Worm (Caenorhabditis elegans) whole organism, mixed stage, embryonic: ENCODE results near the gene B0348.10.

Experiments used
- M03D4.4 ChIP-seq: sonication (generic microtip); optimal IDR thresholded peaks from 2 replicates; lab custom pipeline; 2017; ENCODE audit warnings: mild to moderate bottlenecking, missing genetic modification characterization, missing compliant biosample characterization
- bed-3 ChIP-seq: fragments of 200-800 bp; sonication (Bioruptor generic); optimal IDR thresholded peaks from 3 replicates; lab custom pipeline; 2018; ENCODE audit warnings: mild to moderate bottlenecking, missing genetic modification characterization, moderate library complexity, missing compliant biosample characterization
- blmp-1 ChIP-seq: fragments of 150-350 bp; optimal IDR thresholded peaks from 2 replicates; lab custom pipeline; 2014; ENCODE audit warnings: missing biosample characterization, missing genetic modification characterization
- ceh-39 ChIP-seq: fragments of 150-350 bp; optimal IDR thresholded peaks from 2 replicates; lab custom pipeline; 2014; ENCODE audit warnings: missing biosample characterization, missing genetic modification characterization
- ceh-43 ChIP-seq: fragments of 200-800 bp; sonication (Bioruptor generic); optimal IDR thresholded peaks from 2 replicates; lab custom pipeline; 2018; ENCODE audit warnings: mild to moderate bottlenecking, missing genetic modification characterization, moderate library complexity, missing compliant biosample characterization
- ceh-83 ChIP-seq: fragments of 200-800 bp; sonication (Bioruptor generic); optimal IDR thresholded peaks from 2 replicates; lab custom pipeline; 2018; ENCODE audit warnings: mild to moderate bottlenecking, missing genetic modification characterization, missing compliant biosample characterization
- ces-1 ChIP-seq: fragments of 150-350 bp; optimal IDR thresholded peaks from 2 replicates; lab custom pipeline; 2014; ENCODE audit warnings: missing biosample characterization, missing genetic modification reagents, missing genetic modification characterization
- cnd-1 ChIP-seq: fragments of 200-800 bp; sonication (Bioruptor generic); optimal IDR thresholded peaks from 2 replicates; lab custom pipeline; 2018; ENCODE audit warnings: mild to moderate bottlenecking, missing genetic modification characterization, missing compliant biosample characterization
- elt-1 ChIP-seq: sonication (generic microtip); optimal IDR thresholded peaks from 2 replicates; lab custom pipeline; 2017; ENCODE audit warnings: missing genetic modification characterization, mild to moderate bottlenecking, missing compliant biosample characterization, antibody characterized with exemption, moderate library complexity, borderline replicate concordance; ENCODE audit not compliant: insufficient read depth
- elt-3 ChIP-seq: fragments of 150-350 bp; optimal IDR thresholded peaks from 2 replicates; lab custom pipeline; 2014; ENCODE audit warnings: missing biosample characterization, missing genetic modification characterization
- flh-1 ChIP-seq: fragments of 200-800 bp; sonication (Bioruptor generic); optimal IDR thresholded peaks from 2 replicates; lab custom pipeline; 2018; ENCODE audit warnings: mild to moderate bottlenecking, missing genetic modification characterization, moderate library complexity, missing compliant biosample characterization
- ham-2 ChIP-seq: fragments of 200-800 bp; sonication (Bioruptor generic); optimal IDR thresholded peaks from 2 replicates; lab custom pipeline; 2018; ENCODE audit warnings: mild to moderate bottlenecking, missing genetic modification characterization, missing compliant biosample characterization
- hlh-1 ChIP-seq: fragments of 150-350 bp; optimal IDR thresholded peaks from 2 replicates; lab custom pipeline; 2014; ENCODE audit warnings: missing biosample characterization, missing genetic modification reagents, missing genetic modification characterization
- lin-13 ChIP-seq: fragments of 150-350 bp; optimal IDR thresholded peaks from 2 replicates; lab custom pipeline; 2014; ENCODE audit warnings: missing biosample characterization, missing genetic modification characterization
- lin-32 ChIP-seq: fragments of 200-800 bp; sonication (Bioruptor generic); optimal IDR thresholded peaks from 2 replicates; lab custom pipeline; 2018; ENCODE audit warnings: mild to moderate bottlenecking, missing genetic modification characterization, missing compliant biosample characterization
- lsy-2 ChIP-seq: fragments of 150-350 bp; optimal IDR thresholded peaks from 2 replicates; lab custom pipeline; 2014; ENCODE audit warnings: missing biosample characterization, missing genetic modification characterization
- mab-5 ChIP-seq: fragments of 150-350 bp; optimal IDR thresholded peaks from 2 replicates; lab custom pipeline; 2014; ENCODE audit warnings: missing biosample characterization, missing genetic modification characterization
- mep-1 ChIP-seq: fragments of 150-350 bp; optimal IDR thresholded peaks from 2 replicates; lab custom pipeline; 2017; ENCODE audit warnings: missing biosample characterization, missing genetic modification reagents, missing genetic modification characterization, inconsistent platforms
- mls-2 ChIP-seq: sonication (generic microtip); optimal IDR thresholded peaks from 2 replicates; lab custom pipeline; 2016; ENCODE audit warnings: mild to moderate bottlenecking, missing genetic modification characterization, moderate library complexity, missing compliant biosample characterization
- nhr-2 ChIP-seq: fragments of 150-350 bp; optimal IDR thresholded peaks from 2 replicates; lab custom pipeline; 2014; ENCODE audit warnings: missing biosample characterization, missing genetic modification characterization
- nhr-237 ChIP-seq: fragments of 150-350 bp; optimal IDR thresholded peaks from 2 replicates; lab custom pipeline; 2014; ENCODE audit warnings: missing biosample characterization, missing genetic modification characterization
- nhr-28 ChIP-seq: fragments of 150-350 bp; optimal IDR thresholded peaks from 2 replicates; lab custom pipeline; 2014; ENCODE audit warnings: missing biosample characterization, missing genetic modification characterization
- nhr-76 ChIP-seq: sonication (generic microtip); optimal IDR thresholded peaks from 2 replicates; lab custom pipeline; 2017; ENCODE audit warnings: missing biosample characterization, missing genetic modification characterization
- sem-2 ChIP-seq: fragments of 200-800 bp; sonication (Bioruptor generic); optimal IDR thresholded peaks from 2 replicates; lab custom pipeline; 2018; ENCODE audit warnings: mild to moderate bottlenecking, missing genetic modification characterization, missing compliant biosample characterization
- snpc-4 ChIP-seq: fragments of 150-350 bp; optimal IDR thresholded peaks from 2 replicates; lab custom pipeline; 2014; ENCODE audit warnings: missing biosample characterization, missing genetic modification characterization
- sptf-1 ChIP-seq: sonication (generic microtip); optimal IDR thresholded peaks from 2 replicates; lab custom pipeline; 2017; ENCODE audit warnings: mild to moderate bottlenecking, missing genetic modification characterization, moderate library complexity, missing compliant biosample characterization
- tbx-8 ChIP-seq: fragments of 200-800 bp; sonication (Bioruptor generic); optimal IDR thresholded peaks from 2 replicates; lab custom pipeline; 2018; ENCODE audit warnings: mild to moderate bottlenecking, missing genetic modification characterization, moderate library complexity, missing compliant biosample characterization
- unc-120 ChIP-seq: sonication (generic microtip); optimal IDR thresholded peaks from 2 replicates; lab custom pipeline; 2017; ENCODE audit warnings: missing genetic modification characterization, missing compliant biosample characterization; ENCODE audit not compliant: poor library complexity, severe bottlenecking
- unc-39 ChIP-seq: fragments of 150-350 bp; optimal IDR thresholded peaks from 2 replicates; lab custom pipeline; 2014; ENCODE audit warnings: missing biosample characterization, missing genetic modification characterization
- unc-62 ChIP-seq: fragments of 150-350 bp; optimal IDR thresholded peaks from 2 replicates; lab custom pipeline; 2014; ENCODE audit warnings: missing biosample characterization, missing genetic modification reagents, missing genetic modification characterization
- zip-8 ChIP-seq: fragments of 150-350 bp; optimal IDR thresholded peaks from 2 replicates; lab custom pipeline; 2014; ENCODE audit warnings: missing biosample characterization, missing genetic modification characterization
- ztf-11 ChIP-seq: fragments of 150-350 bp; optimal IDR thresholded peaks from 2 replicates; lab custom pipeline; 2014; ENCODE audit warnings: missing biosample characterization, missing genetic modification characterization

The B0348.10 gene

DNA sequence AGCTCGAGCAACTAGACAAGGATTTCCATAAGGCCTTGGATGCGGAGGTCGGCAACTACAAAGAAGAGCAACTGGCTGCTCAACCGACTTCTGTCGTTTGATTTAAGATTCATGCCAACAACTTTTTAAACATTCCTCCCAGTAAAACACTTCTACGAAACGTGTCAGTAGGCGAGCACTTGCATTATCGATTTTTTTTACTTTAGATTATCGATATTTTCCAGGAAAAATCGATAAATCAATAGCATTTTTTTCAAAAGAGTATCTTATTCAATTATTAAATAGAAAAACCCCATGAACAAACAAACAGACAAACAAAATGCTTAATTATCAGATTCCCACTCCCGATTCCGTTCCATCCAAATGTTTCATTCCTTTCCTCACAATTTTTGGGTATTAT lies 34.5 kb upstream of the B0348.10 start:
- TF ChIP-seq unc-120 (tag; lab: Kevin White, UChicago): no peak
- TF ChIP-seq lin-13: no peak
- TF ChIP-seq elt-3 (tag; lab: Kevin White, UChicago): no peak
- TF ChIP-seq ceh-83 (GFP tag; lab: Kevin White, UChicago): no peak
- no peak for TF ChIP-seq sptf-1
- TF ChIP-seq nhr-2 (tag; lab: Kevin White, UChicago): no peak
- no peak for TF ChIP-seq tbx-8 (GFP tag; lab: Kevin White, UChicago)
- TF ChIP-seq nhr-76 (tag; lab: Kevin White, UChicago): no peak
- TF ChIP-seq mls-2 (tag; lab: Kevin White, UChicago): no peak
- TF ChIP-seq mab-5 (tag; lab: Kevin White, UChicago): no peak
- no peak for TF ChIP-seq sem-2 (GFP tag; lab: Kevin White, UChicago)
- TF ChIP-seq M03D4.4 (tag; lab: Kevin White, UChicago): no peak
- TF ChIP-seq blmp-1 (tag; lab: Kevin White, UChicago): no peak
- TF ChIP-seq ceh-39 (tag; lab: Kevin White, UChicago): no peak
- no peak for TF ChIP-seq flh-1 (GFP tag; lab: Kevin White, UChicago)
- TF ChIP-seq hlh-1: no peak
- no peak for TF ChIP-seq cnd-1 (tag; lab: Kevin White, UChicago)
- no peak for TF ChIP-seq elt-1 (tag; lab: Kevin White, UChicago)

DNA sequence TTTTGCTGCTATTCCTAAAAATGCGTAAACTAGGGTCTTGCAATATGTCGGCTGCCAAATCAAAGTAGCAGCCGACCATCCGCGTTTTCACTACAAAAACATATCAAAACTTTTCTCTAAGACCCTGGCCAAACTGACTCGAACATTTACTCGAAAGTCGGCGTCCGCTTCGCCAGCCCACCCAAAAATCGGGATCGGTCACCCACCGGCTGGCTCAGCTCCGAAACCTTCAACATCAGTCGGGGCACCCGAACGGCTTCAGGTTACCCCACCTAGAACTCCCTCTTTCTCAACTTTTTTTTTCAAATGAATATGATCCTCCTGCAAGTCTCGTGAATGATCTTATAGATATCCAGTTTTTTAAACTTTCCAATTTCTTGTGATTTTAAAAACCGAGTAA lies 29.2 kb upstream of the B0348.10 start:
- no peak for TF ChIP-seq ces-1
- TF ChIP-seq sem-2 (GFP tag; lab: Kevin White, UChicago): no peak
- no peak for TF ChIP-seq elt-1 (tag; lab: Kevin White, UChicago)
- no peak for TF ChIP-seq flh-1 (GFP tag; lab: Kevin White, UChicago)
- TF ChIP-seq mab-5 (tag; lab: Kevin White, UChicago): no peak
- no peak for TF ChIP-seq snpc-4 (tag; lab: Kevin White, UChicago)
- no peak for TF ChIP-seq nhr-28 (tag; lab: Kevin White, UChicago)
- TF ChIP-seq mep-1 (tag; lab: Kevin White, UChicago): no peak
- no peak for TF ChIP-seq ham-2 (GFP tag; lab: Kevin White, UChicago)
- no peak for TF ChIP-seq lsy-2 (tag; lab: Kevin White, UChicago)
- TF ChIP-seq mls-2 (tag; lab: Kevin White, UChicago): no peak
- TF ChIP-seq ceh-43: no peak
- no peak for TF ChIP-seq unc-39 (tag; lab: Kevin White, UChicago)
- TF ChIP-seq nhr-237 (tag; lab: Kevin White, UChicago): no peak
- no peak for TF ChIP-seq cnd-1 (tag; lab: Kevin White, UChicago)
- no peak for TF ChIP-seq hlh-1
- TF ChIP-seq ztf-11 (tag; lab: Kevin White, UChicago): no peak
- no peak for TF ChIP-seq M03D4.4 (tag; lab: Kevin White, UChicago)
- no peak for TF ChIP-seq nhr-2 (tag; lab: Kevin White, UChicago)
- no peak for TF ChIP-seq tbx-8 (GFP tag; lab: Kevin White, UChicago)

DNA sequence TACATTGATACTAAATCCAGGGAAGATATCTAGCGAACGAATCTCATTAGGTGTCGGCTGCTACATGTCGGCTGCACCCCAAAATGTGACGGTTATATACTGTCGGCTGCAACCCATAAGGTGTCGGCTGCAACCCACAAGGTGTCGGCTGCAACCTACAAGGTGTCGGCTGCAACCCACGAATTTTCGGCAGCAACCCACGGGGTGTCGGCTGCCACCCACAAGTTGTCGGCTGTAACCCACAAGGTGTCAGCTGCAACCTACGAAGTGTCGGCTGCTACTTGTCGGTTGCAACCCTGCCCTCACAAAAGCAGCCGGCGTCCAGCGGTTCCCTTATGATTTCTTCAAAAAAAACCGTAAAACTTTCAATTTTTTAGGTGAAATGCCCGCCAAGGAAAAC lies 21.3 kb upstream of the B0348.10 start:
- TF ChIP-seq tbx-8 (GFP tag; lab: Kevin White, UChicago): no peak
- TF ChIP-seq ceh-83 (GFP tag; lab: Kevin White, UChicago): no peak
- TF ChIP-seq hlh-1: no peak
- TF ChIP-seq ces-1: no peak
- no peak for TF ChIP-seq ceh-43
- TF ChIP-seq unc-120 (tag; lab: Kevin White, UChicago): no peak
- TF ChIP-seq blmp-1 (tag; lab: Kevin White, UChicago): no peak
- no peak for TF ChIP-seq lin-32

DNA sequence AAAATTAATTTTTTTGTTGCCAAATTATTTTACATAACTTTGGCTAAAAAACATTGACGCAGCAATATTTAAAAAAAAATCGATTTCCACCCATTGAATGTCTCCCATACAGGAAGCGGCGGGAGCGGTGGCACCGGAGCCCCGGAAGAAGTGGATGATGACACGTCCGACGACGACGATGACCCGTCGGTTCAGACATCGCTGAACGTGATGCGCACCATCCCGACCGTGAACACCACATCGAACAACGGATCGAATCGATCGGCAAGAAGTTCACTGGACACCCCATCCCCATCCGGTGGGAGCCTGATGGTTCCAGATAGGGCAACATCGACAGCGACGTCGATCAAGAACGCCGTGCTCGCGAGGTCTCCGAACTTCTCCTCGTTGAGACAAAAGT lies 19.7 kb upstream of the B0348.10 start:
- no peak for TF ChIP-seq nhr-2 (tag; lab: Kevin White, UChicago)
- TF ChIP-seq ztf-11 (tag; lab: Kevin White, UChicago): no peak
- no peak for TF ChIP-seq sptf-1
- TF ChIP-seq ces-1: no peak
- no peak for TF ChIP-seq snpc-4 (tag; lab: Kevin White, UChicago)

DNA sequence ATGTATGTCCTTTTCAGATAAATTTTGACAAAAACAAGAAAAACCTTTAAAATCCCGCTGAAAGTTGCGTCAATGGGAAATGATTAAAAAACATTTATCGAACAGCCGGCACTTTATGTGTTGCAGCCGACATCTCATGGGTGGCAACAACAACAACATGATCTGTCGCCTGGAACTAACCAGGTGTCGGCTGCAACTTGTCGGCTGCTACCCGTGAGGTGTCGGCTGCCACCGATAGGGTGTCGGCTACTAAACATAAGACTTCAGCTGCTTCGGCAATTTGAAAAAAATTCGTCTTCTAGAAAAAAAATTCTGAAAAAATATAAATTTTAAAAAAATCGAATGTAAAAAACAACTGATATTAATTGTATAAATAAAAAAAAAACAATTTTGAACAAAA lies 19.1 kb upstream of the B0348.10 start:
- TF ChIP-seq zip-8 (tag; lab: Kevin White, UChicago) (no peak), lin-13 (no peak), ceh-39 (tag; lab: Kevin White, UChicago) (no peak), nhr-28 (tag; lab: Kevin White, UChicago) (no peak), nhr-237 (tag; lab: Kevin White, UChicago) (no peak), mep-1 (tag; lab: Kevin White, UChicago) (no peak), unc-62 (no peak), bed-3 (GFP tag; lab: Kevin White, UChicago) (no peak), ces-1 (no peak), sptf-1 (no peak), tbx-8 (GFP tag; lab: Kevin White, UChicago) (no peak)
- TF ChIP-seq, all 35 proteins: peak for 0
